Fruit fly (Drosophila melanogaster) whole organism, wandering third instar larva: ENCODE measurements around the gene Rsph1.

Experiments
- CG32264 ChIP-seq: fragments of 200-800 bp; sonication (Bioruptor generic); optimal IDR thresholded peaks from 2 replicates; lab custom pipeline; 2016; ENCODE audit warnings: missing biosample characterization, missing genetic modification characterization
- CG9705 ChIP-seq: fragments of 200-800 bp; sonication (Bioruptor generic); optimal IDR thresholded peaks from 2 replicates; lab custom pipeline; 2018; ENCODE audit warnings: missing biosample characterization, mild to moderate bottlenecking, missing genetic modification characterization
- Dif ChIP-seq: fragments of 200-275, 200-300 bp; sonication (Bioruptor generic); optimal IDR thresholded peaks from 2 replicates; lab custom pipeline; 2018; ENCODE audit warnings: missing biosample characterization, missing genetic modification characterization; ENCODE audit not compliant: partially characterized antibody
- HLH106 ChIP-seq: fragments of 200-800 bp; optimal IDR thresholded peaks from 3 replicates; lab custom pipeline; 2019; ENCODE audit warnings: missing biosample characterization, mild to moderate bottlenecking, missing genetic modification characterization, moderate library complexity
- Hnf4 ChIP-seq: fragments of 200-800 bp; sonication (Bioruptor generic); optimal IDR thresholded peaks from 2 replicates; lab custom pipeline; 2016; ENCODE audit warnings: missing biosample characterization, mild to moderate bottlenecking, missing genetic modification characterization
- Jra ChIP-seq: sonication (Bioruptor generic); optimal IDR thresholded peaks from 2 replicates; lab custom pipeline; 2016; ENCODE audit warnings: missing biosample characterization, missing genetic modification characterization
- Mio ChIP-seq: sonication (Bioruptor generic); optimal IDR thresholded peaks from 2 replicates; lab custom pipeline; 2016; ENCODE audit warnings: missing biosample characterization, missing genetic modification characterization
- Myc ChIP-seq: fragments of >200 bp; optimal IDR thresholded peaks from 2 replicates; lab custom pipeline; 2017
- Rel ChIP-seq, 2 experiments: fragments of 200-800 bp; sonication (Bioruptor generic) in 1 of 2; optimal IDR thresholded peaks; 2 replicates in 1 of 2; 3 replicates in 1 of 2; lab custom pipeline; 2016 to 2019; ENCODE audit warnings: mild to moderate bottlenecking in 2 of 2, missing biosample characterization in 2 of 2, missing genetic modification characterization in 2 of 2, moderate library complexity in 1 of 2
- Vsx2 ChIP-seq: fragments of 200-300, 225-300 bp; sonication (Bioruptor generic); optimal IDR thresholded peaks from 2 replicates; lab custom pipeline; 2018; ENCODE audit warnings: missing biosample characterization, missing genetic modification characterization; ENCODE audit not compliant: partially characterized antibody
- br ChIP-seq: fragments of 200-800 bp; sonication (Bioruptor generic); optimal IDR thresholded peaks from 2 replicates; lab custom pipeline; 2016; ENCODE audit warnings: missing biosample characterization, missing genetic modification characterization
- brk ChIP-seq: fragments of 200-800 bp; sonication (Bioruptor generic); optimal IDR thresholded peaks from 2 replicates; lab custom pipeline; 2016; ENCODE audit warnings: missing biosample characterization, mild to moderate bottlenecking, missing genetic modification characterization
- dmrt93B ChIP-seq: fragments of 200-800 bp; sonication (Bioruptor generic); optimal IDR thresholded peaks from 2 replicates; lab custom pipeline; 2018; ENCODE audit warnings: missing biosample characterization, mild to moderate bottlenecking, missing genetic modification characterization
- dsf ChIP-seq: sonication (Bioruptor generic); optimal IDR thresholded peaks from 2 replicates; lab custom pipeline; 2016; ENCODE audit warnings: missing biosample characterization, missing genetic modification characterization, borderline replicate concordance
- ey ChIP-seq: fragments of 200-800 bp; sonication (Bioruptor generic); optimal IDR thresholded peaks from 2 replicates; lab custom pipeline; 2016; ENCODE audit warnings: missing biosample characterization, missing genetic modification characterization
- h ChIP-seq: fragments of 200-800 bp; sonication (Bioruptor generic); optimal IDR thresholded peaks from 3 replicates; lab custom pipeline; 2016; ENCODE audit warnings: missing biosample characterization, mild to moderate bottlenecking, missing genetic modification characterization
- sage ChIP-seq: fragments of 200-800 bp; sonication (Bioruptor generic); optimal IDR thresholded peaks from 2 replicates; lab custom pipeline; 2016; ENCODE audit warnings: missing biosample characterization, mild to moderate bottlenecking, missing genetic modification characterization
- sv ChIP-seq: fragments of 200-800 bp; sonication (Bioruptor generic); optimal IDR thresholded peaks from 3 replicates; lab custom pipeline; 2016; ENCODE audit warnings: missing biosample characterization, missing genetic modification characterization
- tai ChIP-seq: sonication (Bioruptor generic); optimal IDR thresholded peaks from 2 replicates; lab custom pipeline; 2016; ENCODE audit warnings: missing biosample characterization, missing genetic modification characterization
- usp ChIP-seq: fragments of >200 bp; optimal IDR thresholded peaks from 2 replicates; lab custom pipeline; 2017; ENCODE audit warnings: missing biosample characterization, missing genetic modification characterization
- woc ChIP-seq: sonication (Bioruptor generic); optimal IDR thresholded peaks from 2 replicates; lab custom pipeline; 2016; ENCODE audit warnings: missing biosample characterization, mild to moderate bottlenecking, missing genetic modification characterization

The Rsph1 gene

dm6 chr2L:13229388-13229882 is 46.2 kb downstream of the Rsph1 start, which contains the start of gene CG16815:
TSS of gene CG16815 (plus strand) at chr2L:13229832.
- TF ChIP-seq Hnf4 (GFP tag; lab: Kevin White, UChicago) = no peak
- TF ChIP-seq ey (GFP tag; lab: Kevin White, UChicago) = no peak
- TF ChIP-seq dsf = no peak
- TF ChIP-seq, all 38 proteins: peak for 0

dm6 chr2L:13231739-13232138 is 48.5 kb downstream of the Rsph1 start, which contains the start of gene Prosalpha6T:
TSS of gene Prosalpha6T (plus strand) at chr2L:13232039.
- TF ChIP-seq usp (GFP tag; lab: Kevin White, UChicago) = no peak
- no peak for TF ChIP-seq Dif (GFP tag; lab: Kevin White, UChicago)
- no peak for TF ChIP-seq sage (GFP tag; lab: Kevin White, UChicago)
- no peak for TF ChIP-seq sv (GFP tag; lab: Kevin White, UChicago)
- TF ChIP-seq Mio (GFP tag; lab: Kevin White, UChicago) = no peak
- no peak for TF ChIP-seq brk (GFP tag; lab: Kevin White, UChicago)
- no peak for TF ChIP-seq CG9705 (GFP tag; lab: Kevin White, UChicago)
- TF ChIP-seq HLH106 (tag; lab: Kevin White, UChicago) = no peak
- TF ChIP-seq br (GFP tag; lab: Kevin White, UChicago) = no peak
- TF ChIP-seq tai (GFP tag; lab: Kevin White, UChicago) = no peak
- TF ChIP-seq Jra (GFP tag; lab: Kevin White, UChicago) = no peak
- no peak for TF ChIP-seq Vsx2 (GFP tag; lab: Kevin White, UChicago)
- no peak for TF ChIP-seq h (GFP tag; lab: Kevin White, UChicago)
- TF ChIP-seq dsf = no peak
- no peak for TF ChIP-seq Rel (GFP tag; optimal IDR thresholded peaks at IDR 0.05; lab: Kevin White, UChicago)
- no peak for TF ChIP-seq Rel (tag; optimal IDR thresholded peaks at IDR 0.05; lab: Kevin White, UChicago)
- TF ChIP-seq woc (GFP tag; lab: Kevin White, UChicago) = no peak
- TF ChIP-seq Myc (lab: Kevin White, UChicago) = no peak
- no peak for TF ChIP-seq CG32264 (GFP tag; lab: Kevin White, UChicago)
- TF ChIP-seq dmrt93B (GFP tag; lab: Kevin White, UChicago) = no peak
